Fruit fly (Drosophila melanogaster) whole organism, prepupa: ENCODE measurements around the gene Alg10.
A peak's percentile ranks its signal among the peaks of the same experiment; 100 is the strongest.

Experiments
- Blimp-1 ChIP-seq: fragments of 200-800 bp; sonication (Bioruptor generic); optimal IDR thresholded peaks from 3 replicates; lab custom pipeline; 2017; ENCODE audit warnings: missing biosample characterization, missing genetic modification characterization, mild to moderate bottlenecking, moderate library complexity, missing genetic modification reagents
- CG11294 ChIP-seq: fragments of 200-800 bp; sonication (Bioruptor generic); IDR thresholded peaks from 2 replicates; pipeline ENCODE4 v1.3.6; 2022; ENCODE audit warnings: missing biosample characterization, missing genetic modification characterization
- CG15336 ChIP-seq: fragments of 200-800 bp; sonication (Bioruptor generic); IDR thresholded peaks from 2 replicates; pipeline ENCODE4 v1.3.6; 2022; ENCODE audit warnings: missing biosample characterization, missing genetic modification characterization
- CG1621 ChIP-seq: fragments of 200-800 bp; sonication (Bioruptor generic); optimal IDR thresholded peaks from 3 replicates; lab custom pipeline; 2018; ENCODE audit warnings: missing biosample characterization, mild to moderate bottlenecking, missing genetic modification characterization
- CG16779 ChIP-seq: fragments of 200-800 bp; sonication (Bioruptor generic); optimal IDR thresholded peaks from 3 replicates; lab custom pipeline; 2017; ENCODE audit warnings: missing biosample characterization, mild to moderate bottlenecking, missing genetic modification characterization
- CG3032 ChIP-seq: fragments of 200-800 bp; optimal IDR thresholded peaks from 2 replicates; lab custom pipeline; 2019; ENCODE audit warnings: missing biosample characterization, mild to moderate bottlenecking, missing genetic modification characterization, moderate library complexity
- CG31627 ChIP-seq: fragments of 200-800 bp; sonication (Bioruptor generic); optimal IDR thresholded peaks from 3 replicates; lab custom pipeline; 2016; ENCODE audit warnings: missing biosample characterization, missing genetic modification characterization
- CG32006 ChIP-seq: fragments of 200-800 bp; sonication (Bioruptor generic); optimal IDR thresholded peaks from 3 replicates; lab custom pipeline; 2017; ENCODE audit warnings: missing biosample characterization, mild to moderate bottlenecking, missing genetic modification characterization
- CG4318 ChIP-seq: fragments of 200-800 bp; sonication (Bioruptor generic); optimal IDR thresholded peaks from 3 replicates; lab custom pipeline; 2017; ENCODE audit warnings: missing biosample characterization, mild to moderate bottlenecking, missing genetic modification characterization
- CG6163 ChIP-seq: fragments of 200-800 bp; sonication (Bioruptor generic); IDR thresholded peaks from 3 replicates; pipeline ENCODE4 v1.3.6; 2022; ENCODE audit warnings: missing biosample characterization, missing genetic modification characterization
- CG6276 ChIP-seq: fragments of 200-800 bp; sonication (Bioruptor generic); optimal IDR thresholded peaks from 2 replicates; lab custom pipeline; 2017; ENCODE audit warnings: missing biosample characterization, mild to moderate bottlenecking, missing genetic modification characterization
- CG6808 ChIP-seq: fragments of 200-800 bp; sonication (Bioruptor generic); optimal IDR thresholded peaks from 3 replicates; lab custom pipeline; 2017; ENCODE audit warnings: missing biosample characterization, missing genetic modification characterization, mild to moderate bottlenecking, moderate library complexity, missing genetic modification reagents
- CG6854 ChIP-seq: fragments of 200-800 bp; sonication (Bioruptor generic); optimal IDR thresholded peaks from 2 replicates; lab custom pipeline; 2017; ENCODE audit warnings: missing biosample characterization, mild to moderate bottlenecking, missing genetic modification characterization
- CG8119 ChIP-seq: fragments of 200-800 bp; sonication (Bioruptor generic); IDR thresholded peaks from 3 replicates; pipeline ENCODE4 v1.3.6; 2022; ENCODE audit warnings: missing biosample characterization, missing genetic modification characterization
- CG8319 ChIP-seq: fragments of 200-800 bp; sonication (Bioruptor generic); optimal IDR thresholded peaks from 3 replicates; lab custom pipeline; 2016; ENCODE audit warnings: missing biosample characterization, missing genetic modification characterization
- CG8632 ChIP-seq: fragments of 200-800 bp; sonication (Bioruptor generic); optimal IDR thresholded peaks from 3 replicates; lab custom pipeline; 2016; ENCODE audit warnings: missing biosample characterization, missing genetic modification characterization
- Eip75B ChIP-seq: fragments of 200-800 bp; sonication (Bioruptor generic); optimal IDR thresholded peaks from 3 replicates; lab custom pipeline; 2016; ENCODE audit warnings: missing biosample characterization, missing genetic modification characterization
- Eip78C ChIP-seq: fragments of 200-800 bp; sonication (Bioruptor generic); peaks from one replicate; lab custom pipeline; 2016; ENCODE audit warnings: missing biosample characterization, missing genetic modification characterization
- Ets21C ChIP-seq: fragments of 200-800 bp; sonication (Bioruptor generic); optimal IDR thresholded peaks from 3 replicates; lab custom pipeline; 2016; ENCODE audit warnings: missing biosample characterization, missing genetic modification characterization
- Gug ChIP-seq: fragments of 200-800 bp; sonication (Bioruptor generic); IDR thresholded peaks from 2 replicates; pipeline ENCODE4 v1.3.6; 2022; ENCODE audit warnings: missing biosample characterization, missing genetic modification characterization
- Hr39 ChIP-seq: fragments of 200-800 bp; sonication (Bioruptor generic); optimal IDR thresholded peaks from 2 replicates; lab custom pipeline; 2016; ENCODE audit warnings: missing biosample characterization, missing genetic modification characterization
- Hr4 ChIP-seq: fragments of 200-800 bp; sonication (Bioruptor generic); optimal IDR thresholded peaks from 3 replicates; lab custom pipeline; 2016; ENCODE audit warnings: missing biosample characterization, missing genetic modification characterization
- Lpt ChIP-seq: fragments of 200-800 bp; sonication (Bioruptor generic); optimal IDR thresholded peaks from 3 replicates; lab custom pipeline; 2016; ENCODE audit warnings: missing biosample characterization, missing genetic modification characterization
- OdsH ChIP-seq: fragments of 200-800 bp; sonication (Bioruptor generic); optimal IDR thresholded peaks from 3 replicates; lab custom pipeline; 2016; ENCODE audit warnings: missing biosample characterization, missing genetic modification characterization
- Sox14 ChIP-seq: fragments of 200-800 bp; sonication (Bioruptor generic); optimal IDR thresholded peaks from 3 replicates; lab custom pipeline; 2016; ENCODE audit warnings: missing biosample characterization, missing genetic modification characterization
- acj6 ChIP-seq: fragments of 200-800 bp; sonication (Bioruptor generic); optimal IDR thresholded peaks from 3 replicates; lab custom pipeline; 2016; ENCODE audit warnings: missing biosample characterization, missing genetic modification characterization
- cyc ChIP-seq: fragments of 200-800 bp; sonication (Bioruptor generic); optimal IDR thresholded peaks from 3 replicates; lab custom pipeline; 2016; ENCODE audit warnings: missing biosample characterization, missing genetic modification characterization
- dac ChIP-seq: fragments of 200-800 bp; sonication (Bioruptor generic); optimal IDR thresholded peaks from 2 replicates; lab custom pipeline; 2017; ENCODE audit warnings: missing biosample characterization, mild to moderate bottlenecking, missing genetic modification characterization
- dsx ChIP-seq: fragments of 200-800 bp; optimal IDR thresholded peaks from 3 replicates; lab custom pipeline; 2019; ENCODE audit warnings: missing biosample characterization, mild to moderate bottlenecking, missing genetic modification characterization, moderate library complexity; ENCODE audit not compliant: poor library complexity, severe bottlenecking
- eg ChIP-seq: fragments of 200-800 bp; sonication (Bioruptor generic); IDR thresholded peaks from 3 replicates; pipeline ENCODE4 v1.3.6; 2022; ENCODE audit warnings: missing biosample characterization, missing genetic modification characterization
- esn ChIP-seq: fragments of 200-800 bp; sonication (Bioruptor generic); optimal IDR thresholded peaks from 2 replicates; lab custom pipeline; 2016; ENCODE audit warnings: missing biosample characterization, mild to moderate bottlenecking, missing genetic modification characterization, moderate library complexity
- fd85E ChIP-seq: fragments of 200-800 bp; sonication (Bioruptor generic); optimal IDR thresholded peaks from 3 replicates; lab custom pipeline; 2016; ENCODE audit warnings: missing biosample characterization, missing genetic modification characterization
- fkh ChIP-seq: fragments of 200-800 bp; sonication (Bioruptor generic); optimal IDR thresholded peaks from 3 replicates; lab custom pipeline; 2017; ENCODE audit warnings: missing biosample characterization, mild to moderate bottlenecking, missing genetic modification characterization, moderate library complexity
- lz ChIP-seq: fragments of 200-800 bp; sonication (Bioruptor generic); optimal IDR thresholded peaks from 3 replicates; lab custom pipeline; 2016; ENCODE audit warnings: missing biosample characterization, missing genetic modification characterization
- net ChIP-seq: fragments of 200-800 bp; sonication (Bioruptor generic); optimal IDR thresholded peaks from 3 replicates; lab custom pipeline; 2016; ENCODE audit warnings: missing biosample characterization, missing genetic modification characterization
- spab ChIP-seq: fragments of 200-800 bp; sonication (Bioruptor generic); optimal IDR thresholded peaks from 2 replicates; lab custom pipeline; 2017; ENCODE audit warnings: missing biosample characterization, mild to moderate bottlenecking, missing genetic modification characterization, missing genetic modification reagents
- ss ChIP-seq, 2 experiments: fragments of 200-800 bp; sonication (Bioruptor generic); optimal IDR thresholded peaks; 2 replicates in 1 of 2; 3 replicates in 1 of 2; lab custom pipeline; 2017 to 2018; ENCODE audit warnings: mild to moderate bottlenecking in 2 of 2, missing biosample characterization in 2 of 2, missing genetic modification characterization in 2 of 2, moderate library complexity in 1 of 2
- svp ChIP-seq: fragments of 200-800 bp; sonication (Bioruptor generic); peaks from one replicate; lab custom pipeline; 2016; ENCODE audit warnings: missing biosample characterization, missing genetic modification characterization

Gene Alg10

dm6 chr3L:11120419-11120958 lies 44.3 kb upstream of the Alg10 start, which contains the start of the genes FoxK and mRpL2 (continued):
- TF ChIP-seq Ets21C (GFP tag; lab: Kevin White, UChicago), result peak; percentile 22
- peak; percentile 26 for TF ChIP-seq CG8319
- TF ChIP-seq lz (GFP tag; lab: Kevin White, UChicago), result no peak
- peak; percentile 42 for TF ChIP-seq fd85E (GFP tag; lab: Kevin White, UChicago)
- TF ChIP-seq spab (GFP tag; lab: Kevin White, UChicago), result peak; percentile 86
- peak; percentile 63 for TF ChIP-seq CG8632 (GFP tag; lab: Kevin White, UChicago)
- peak; percentile 75 for TF ChIP-seq CG15336 (GFP tag; lab: Robert Waterston, UW)
- TF ChIP-seq Sox14, result peak; percentile 62
- peak; percentile 61 for TF ChIP-seq Hr4
- peak; percentile 90 for TF ChIP-seq Eip78C (GFP tag; lab: Kevin White, UChicago)
- TF ChIP-seq acj6 (GFP tag; lab: Kevin White, UChicago), result no peak
- peak; percentile 77 for TF ChIP-seq dsx
- TF ChIP-seq eg (GFP tag; lab: Robert Waterston, UW), result peak; percentile 89
- peak; percentile 92 for TF ChIP-seq CG8119 (GFP tag; lab: Robert Waterston, UW)
- TF ChIP-seq CG11294 (GFP tag; lab: Robert Waterston, UW), result no peak
- TF ChIP-seq OdsH, result peak; percentile 43

- TF ChIP-seq Eip78C (GFP tag; lab: Kevin White, UChicago), result peak; percentile 30
- TF ChIP-seq Hr39, result peak; percentile 2
- TF ChIP-seq dac (GFP tag; lab: Kevin White, UChicago), result peak; percentile 36
- TF ChIP-seq OdsH, result peak; percentile 12
- TF ChIP-seq cyc, result no peak
- TF ChIP-seq esn (GFP tag; lab: Kevin White, UChicago), result no peak
- TF ChIP-seq Eip75B (GFP tag; lab: Kevin White, UChicago), result peak; percentile 7
- TF ChIP-seq fd85E (GFP tag; lab: Kevin White, UChicago), result no peak
- TF ChIP-seq CG6854 (GFP tag; lab: Kevin White, UChicago), result no peak
- TF ChIP-seq CG6163 (GFP tag; lab: Robert Waterston, UW), result peak; percentile 64; the same call in 2 of the 3 replicates
- peak; percentile 78 for TF ChIP-seq Sox14
- TF ChIP-seq Lpt, result no peak
- TF ChIP-seq eg (GFP tag; lab: Robert Waterston, UW), result peak; percentile 70; the same call in 1 of the 3 replicates
- TF ChIP-seq lz (GFP tag; lab: Kevin White, UChicago), result peak; percentile 8
- TF ChIP-seq CG3032, result peak; percentile 41
- peak in 1 of 2 experiments; percentile 23 for TF ChIP-seq ss (GFP tag; optimal IDR thresholded peaks at IDR 0.05; lab: Kevin White, UChicago)
- TF ChIP-seq CG15336 (GFP tag; lab: Robert Waterston, UW), result 0 out of 2 replicates have a peak, but pooled peaks have one; percentile 40
- TF ChIP-seq CG31627 (GFP tag; lab: Kevin White, UChicago), result peak; percentile 36
- TF ChIP-seq Gug (GFP tag; lab: Robert Waterston, UW), result no peak
- TF ChIP-seq net, result peak; percentile 26
- peak; percentile 27 for TF ChIP-seq CG32006 (GFP tag; lab: Kevin White, UChicago)
- no peak for TF ChIP-seq CG6276 (GFP tag; lab: Kevin White, UChicago)
- peak; percentile 58 for TF ChIP-seq dsx
- peak; percentile 65 for TF ChIP-seq CG1621 (tag; lab: Kevin White, UChicago)
- TF ChIP-seq fkh (GFP tag; lab: Kevin White, UChicago), result peak; percentile 18
- peak; percentile 57 for TF ChIP-seq svp (GFP tag; lab: Kevin White, UChicago)
- peak; percentile 60; the same call in 2 of the 3 replicates for TF ChIP-seq CG8119 (GFP tag; lab: Robert Waterston, UW)
- TF ChIP-seq CG11294 (GFP tag; lab: Robert Waterston, UW), result no peak
- peak; percentile 3 for TF ChIP-seq CG6808
Measured at dm6 chr3L:11123088-11123487, 41.7 kb upstream of the Alg10 start, which contains the start of the genes Ufd1 and NaPi-III. TSS of gene Ufd1 (minus strand) at chr3L:11123216. TSS of gene NaPi-III (plus strand) at chr3L:11123348.

dm6 chr3L:11123598-11124284 lies 41.0 kb upstream of the Alg10 start:
- TF ChIP-seq Sox14 (peak; percentile 88), CG4318 (GFP tag; lab: Kevin White, UChicago) (no peak), svp (GFP tag; lab: Kevin White, UChicago) (peak; percentile 84), Blimp-1 (GFP tag; lab: Kevin White, UChicago) (no peak), ss (GFP tag; optimal IDR thresholded peaks at IDR 0.05; lab: Kevin White, UChicago) (peak; percentile 16 to 20), CG6163 (GFP tag; lab: Robert Waterston, UW) (peak; percentile 39; the same call in 1 of the 3 replicates), CG16779 (tag; lab: Kevin White, UChicago) (no peak), CG6854 (GFP tag; lab: Kevin White, UChicago) (peak; percentile 16), CG15336 (GFP tag; lab: Robert Waterston, UW) (0 out of 2 replicates have a peak, but pooled peaks have one; percentile 8), eg (GFP tag; lab: Robert Waterston, UW) (no peak), Lpt (no peak), fkh (GFP tag; lab: Kevin White, UChicago) (no peak)
